Worm (Caenorhabditis elegans) whole organism, young adult: Measurements from ENCODE around the gene dnj-3.
A peak's percentile ranks its signal among the peaks of the same experiment; 100 is the strongest.

ENCODE experiments used
- B0035.1 ChIP-seq: sonication (generic microtip); optimal IDR thresholded peaks from 2 replicates; lab custom pipeline; 2016; ENCODE audit warnings: missing genetic modification characterization, mild to moderate bottlenecking, missing compliant biosample characterization, missing genotype, missing genetic modification reagents
- C06A6.2 ChIP-seq: fragments of 200-800 bp; sonication (Bioruptor generic); conservative IDR thresholded peaks from 2 replicates; pipeline ENCODE4 v1.3.6; 2022; ENCODE audit warnings: missing genetic modification characterization, missing compliant biosample characterization
- C17E4.6 ChIP-seq: fragments of 200-800 bp; sonication (Bioruptor generic); IDR thresholded peaks from 2 replicates; pipeline ENCODE4 v1.3.6; 2022; ENCODE audit warnings: missing genetic modification reagents, missing genetic modification characterization, missing compliant biosample characterization
- F55B11.4 ChIP-seq: sonication (generic microtip); optimal IDR thresholded peaks from 2 replicates; lab custom pipeline; 2016; ENCODE audit warnings: missing compliant biosample characterization, missing genetic modification characterization, borderline replicate concordance; ENCODE audit not compliant: insufficient read depth
- F57A8.1 ChIP-seq: fragments of 200-800 bp; sonication (Bioruptor generic); optimal IDR thresholded peaks from 2 replicates; lab custom pipeline; 2018; ENCODE audit warnings: mild to moderate bottlenecking, missing genetic modification characterization, moderate library complexity, missing compliant biosample characterization
- T07F8.4 ChIP-seq: sonication (generic microtip); optimal IDR thresholded peaks from 2 replicates; lab custom pipeline; 2016; ENCODE audit warnings: mild to moderate bottlenecking, missing genetic modification characterization, moderate library complexity, missing compliant biosample characterization
- Y95B8A.8 ChIP-seq: fragments of 200-800 bp; sonication (Bioruptor generic); IDR thresholded peaks from 2 replicates; pipeline ENCODE4 v1.3.6; 2022; ENCODE audit warnings: missing genetic modification reagents, missing genetic modification characterization, missing compliant biosample characterization
- ama-1 ChIP-seq, 3 experiments: fragments of 150-350 bp in 1 of 3; sonication (generic microtip) in 2 of 3; optimal IDR thresholded peaks; 2 replicates each; lab custom pipeline; 2014 to 2018; ENCODE audit warnings: missing biosample characterization in 2 of 3, missing genetic modification characterization in 2 of 3, missing genetic modification reagents in 2 of 3
- aptf-2 ChIP-seq: fragments of 200-800 bp; sonication (Bioruptor generic); conservative IDR thresholded peaks from 2 replicates; pipeline ENCODE4 v1.3.6; 2022; ENCODE audit warnings: missing genetic modification reagents, missing genetic modification characterization, missing compliant biosample characterization
- aptf-3 ChIP-seq: fragments of 200-800 bp; sonication (Bioruptor generic); IDR thresholded peaks from 2 replicates; pipeline ENCODE4 v1.3.6; 2022; ENCODE audit warnings: missing genetic modification characterization, missing compliant biosample characterization
- atf-7 ChIP-seq: sonication (generic microtip); optimal IDR thresholded peaks from 2 replicates; lab custom pipeline; 2017; ENCODE audit warnings: mild to moderate bottlenecking, missing genetic modification characterization, missing compliant biosample characterization
- athp-1 ChIP-seq: sonication (generic microtip); optimal IDR thresholded peaks from 2 replicates; lab custom pipeline; 2017; ENCODE audit warnings: mild to moderate bottlenecking, missing genetic modification characterization, missing compliant biosample characterization
- attf-5 ChIP-seq: fragments of 200-800 bp; sonication (Bioruptor generic); optimal IDR thresholded peaks from 2 replicates; lab custom pipeline; 2018; ENCODE audit warnings: mild to moderate bottlenecking, missing genetic modification characterization, missing compliant biosample characterization
- ccch-3 ChIP-seq: fragments of 200-800 bp; sonication (Bioruptor generic); optimal IDR thresholded peaks from 2 replicates; lab custom pipeline; 2018; ENCODE audit warnings: mild to moderate bottlenecking, missing genetic modification characterization, missing compliant biosample characterization
- cebp-2 ChIP-seq: fragments of 200-800 bp; sonication (Bioruptor generic); IDR thresholded peaks from 2 replicates; pipeline ENCODE4 v1.3.6; 2022; ENCODE audit warnings: missing genetic modification characterization, missing compliant biosample characterization
- ceh-79 ChIP-seq: sonication (generic microtip); optimal IDR thresholded peaks from 2 replicates; lab custom pipeline; 2017; ENCODE audit warnings: mild to moderate bottlenecking, missing genetic modification characterization, missing compliant biosample characterization
- egl-44 ChIP-seq: fragments of 200-800 bp; sonication (Bioruptor generic); IDR thresholded peaks from 2 replicates; pipeline ENCODE4 v1.3.6; 2022; ENCODE audit warnings: missing genetic modification reagents, missing genetic modification characterization, missing compliant biosample characterization
- ets-4 ChIP-seq: fragments of 200-800 bp; sonication (Bioruptor generic); optimal IDR thresholded peaks from 2 replicates; lab custom pipeline; 2018; ENCODE audit warnings: mild to moderate bottlenecking, missing genetic modification characterization, missing compliant biosample characterization
- him-1 ChIP-seq: sonication (generic microtip); optimal IDR thresholded peaks from 2 replicates; lab custom pipeline; 2016; ENCODE audit warnings: missing genotype, missing genetic modification reagents, missing genetic modification characterization, missing compliant biosample characterization
- hmg-20 ChIP-seq: fragments of 200-800 bp; sonication (Bioruptor generic); IDR thresholded peaks from 2 replicates; pipeline ENCODE4 v1.3.6; 2022; ENCODE audit warnings: missing genetic modification reagents, missing genetic modification characterization, missing compliant biosample characterization
- lag-1 ChIP-seq: fragments of 200-800 bp; sonication (Bioruptor generic); IDR thresholded peaks from 2 replicates; pipeline ENCODE4 v1.3.6; 2022; ENCODE audit warnings: missing genetic modification reagents, missing genetic modification characterization, missing compliant biosample characterization
- lir-1 ChIP-seq: fragments of 200-800 bp; sonication (Bioruptor generic); conservative IDR thresholded peaks from 2 replicates; pipeline ENCODE4 v1.3.6; 2022; ENCODE audit warnings: missing genetic modification reagents, missing genetic modification characterization, missing compliant biosample characterization
- madf-10 ChIP-seq: sonication (generic microtip); optimal IDR thresholded peaks from 2 replicates; lab custom pipeline; 2016; ENCODE audit warnings: mild to moderate bottlenecking, missing genetic modification characterization, missing compliant biosample characterization
- mel-28 ChIP-seq: sonication (generic microtip); optimal IDR thresholded peaks from 2 replicates; lab custom pipeline; 2016; ENCODE audit warnings: borderline replicate concordance, mild to moderate bottlenecking, missing genetic modification characterization, missing compliant biosample characterization
- nfya-1 ChIP-seq: sonication (generic microtip); optimal IDR thresholded peaks from 2 replicates; lab custom pipeline; 2017; ENCODE audit warnings: antibody characterized with exemption, missing compliant biosample characterization, missing genetic modification characterization, borderline replicate concordance; ENCODE audit not compliant: insufficient read depth
- nfya-2 ChIP-seq: fragments of 200-800 bp; sonication (Bioruptor generic); IDR thresholded peaks from 2 replicates; pipeline ENCODE4 v1.3.6; 2022; ENCODE audit warnings: missing genetic modification reagents, missing genetic modification characterization, missing compliant biosample characterization
- pbrm-1 ChIP-seq: fragments of 200-800 bp; sonication (Bioruptor generic); IDR thresholded peaks from 2 replicates; pipeline ENCODE4 v1.3.6; 2022; ENCODE audit warnings: missing genetic modification reagents, missing genetic modification characterization, missing compliant biosample characterization
- pha-4 ChIP-seq: fragments of 150-350 bp; sonication (generic microtip); optimal IDR thresholded peaks from 2 replicates; lab custom pipeline; 2014; ENCODE audit warnings: missing biosample characterization, missing genetic modification reagents, missing genetic modification characterization
- rcor-1 ChIP-seq: fragments of 200-800 bp; sonication (Bioruptor generic); IDR thresholded peaks from 2 replicates; pipeline ENCODE4 v1.3.6; 2022; ENCODE audit warnings: missing genetic modification reagents, missing genetic modification characterization, missing compliant biosample characterization
- rec-8 ChIP-seq, 2 experiments: sonication (generic microtip); optimal IDR thresholded peaks; 2 replicates each; lab custom pipeline; 2016; ENCODE audit warnings: mild to moderate bottlenecking in 2 of 2, missing genetic modification characterization in 2 of 2, missing genetic modification reagents in 2 of 2, missing genotype in 2 of 2, missing biosample characterization in 1 of 2, missing compliant biosample characterization in 1 of 2, moderate library complexity in 1 of 2
- repo-1 ChIP-seq: sonication (generic microtip); optimal IDR thresholded peaks from 2 replicates; lab custom pipeline; 2017; ENCODE audit warnings: mild to moderate bottlenecking, missing genetic modification characterization, missing compliant biosample characterization
- somi-1 ChIP-seq: fragments of 200-800 bp; sonication (Bioruptor generic); optimal IDR thresholded peaks from 2 replicates; lab custom pipeline; 2018; ENCODE audit warnings: mild to moderate bottlenecking, missing genetic modification characterization, missing compliant biosample characterization
- tbp1 ChIP-seq: fragments of 200-800 bp; sonication (Bioruptor generic); optimal IDR thresholded peaks from 2 replicates; lab custom pipeline; 2018; ENCODE audit warnings: mild to moderate bottlenecking, missing genetic modification characterization, missing compliant biosample characterization
- unc-130 ChIP-seq: sonication (generic microtip); optimal IDR thresholded peaks from 2 replicates; lab custom pipeline; 2016; ENCODE audit warnings: missing genetic modification reagents, missing genetic modification characterization, missing compliant biosample characterization
- xnd-1 ChIP-seq: sonication (generic microtip); optimal IDR thresholded peaks from 2 replicates; lab custom pipeline; 2016; ENCODE audit warnings: missing genotype, missing genetic modification reagents, missing genetic modification characterization, missing compliant biosample characterization
- ztf-6 ChIP-seq: fragments of 200-800 bp; sonication (Bioruptor generic); IDR thresholded peaks from 2 replicates; pipeline ENCODE4 v1.3.6; 2022; ENCODE audit warnings: missing genetic modification reagents, missing genetic modification characterization, missing compliant biosample characterization

dnj-3 gene

DNA sequence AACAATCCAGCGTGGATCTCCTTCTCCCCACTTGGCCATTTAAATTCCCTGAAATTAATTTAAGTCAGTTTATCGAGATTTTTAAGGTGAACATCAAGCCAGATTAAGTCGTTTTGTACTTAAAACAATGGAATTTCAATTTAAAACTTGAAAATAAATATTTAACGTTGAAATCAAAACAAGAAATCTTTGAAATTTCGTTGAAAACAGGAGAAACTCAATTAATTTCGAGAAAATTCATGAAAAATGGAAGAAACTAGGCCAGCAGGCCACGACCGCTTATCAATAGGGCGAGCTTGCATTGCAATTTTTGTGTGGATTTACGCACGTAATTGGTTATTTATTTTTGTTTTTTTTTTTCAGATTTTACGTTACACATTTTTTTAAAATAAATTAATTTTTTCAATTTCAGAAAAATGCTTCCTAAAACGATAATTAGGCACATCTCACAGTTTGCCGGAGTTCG is 16.9 kb downstream of the dnj-3 start, which contains the start of the genes ahsa-1 and C01G10.7 (continued):
- TF ChIP-seq tbp1 (GFP tag; lab: Kevin White, UChicago) (no peak), ccch-3 (GFP tag; lab: Kevin White, UChicago) (peak; percentile 30), somi-1 (GFP tag; lab: Kevin White, UChicago) (no peak), cebp-2 (GFP tag; lab: Robert Waterston, UW) (no peak), ztf-6 (GFP tag; lab: Robert Waterston, UW) (peak; percentile 83), nfya-1 (no peak), F55B11.4 (tag; lab: Kevin White, UChicago) (no peak), repo-1 (tag; lab: Kevin White, UChicago) (no peak), xnd-1 (tag; lab: Kevin White, UChicago) (peak; percentile 19), aptf-2 (peak; percentile 90), Y95B8A.8 (peak; percentile 81; the same call in 1 of the 2 replicates), attf-5 (GFP tag; lab: Kevin White, UChicago) (peak; percentile 93), pha-4 (tag; lab: Kevin White, UChicago) (no peak)

DNA sequence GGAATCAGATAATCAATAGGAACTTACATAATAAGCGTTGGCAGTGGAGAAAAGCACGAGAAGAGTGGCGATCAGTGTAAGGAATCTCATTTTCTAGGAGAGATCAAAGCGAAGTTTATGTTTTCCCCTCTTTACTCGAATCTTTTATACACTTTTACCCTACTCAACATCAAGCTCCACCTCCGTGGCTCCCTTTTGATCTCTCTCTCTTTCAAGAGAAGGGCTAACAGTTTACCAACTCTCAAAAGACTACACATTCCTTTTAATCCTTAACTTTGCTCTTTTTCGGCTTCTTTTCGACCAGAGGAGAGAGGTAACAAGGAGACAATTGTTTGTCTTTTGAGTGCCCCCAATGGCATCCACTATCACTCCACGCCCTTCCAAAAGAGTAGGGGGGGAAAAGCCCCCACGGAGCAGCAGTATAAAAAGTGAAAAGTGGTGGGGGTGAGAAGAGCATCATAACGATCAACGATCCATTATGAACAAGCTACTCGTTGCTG is 18.8 kb downstream of the dnj-3 start, which contains the start of the genes C01G10.15 and C01G10.6:
Gene C01G10.15 (minus strand): TSS at position 101 of the 500 bp plus-strand sequence.
Gene C01G10.6 (plus strand): TSS at position 450 of the 500 bp plus-strand sequence.
- TF ChIP-seq him-1 (tag; lab: Kevin White, UChicago) (no peak), nfya-2 (GFP tag; lab: Robert Waterston, UW) (no peak), rcor-1 (GFP tag; lab: Robert Waterston, UW) (no peak), B0035.1 (tag; lab: Kevin White, UChicago) (no peak), lag-1 (GFP tag; lab: Robert Waterston, UW) (no peak), hmg-20 (GFP tag; lab: Robert Waterston, UW) (no peak), lir-1 (GFP tag; lab: Robert Waterston, UW) (no peak), C17E4.6 (GFP tag; lab: Robert Waterston, UW) (no peak), pha-4 (tag; lab: Kevin White, UChicago) (no peak), C06A6.2 (GFP tag; lab: Robert Waterston, UW) (no peak), ama-1 (optimal IDR thresholded peaks at IDR 0.05; lab: Kevin White, UChicago) (no peak), ama-1 (GFP tag; optimal IDR thresholded peaks at IDR 0.05; lab: Kevin White, UChicago) (no peak), tbp1 (GFP tag; lab: Kevin White, UChicago) (no peak), madf-10 (tag; lab: Kevin White, UChicago) (no peak), atf-7 (tag; lab: Kevin White, UChicago) (no peak), somi-1 (GFP tag; lab: Kevin White, UChicago) (no peak), aptf-3 (GFP tag; lab: Robert Waterston, UW) (no peak), xnd-1 (tag; lab: Kevin White, UChicago) (no peak), pbrm-1 (GFP tag; lab: Robert Waterston, UW) (no peak)
- TF ChIP-seq, all 124 proteins: peak for 0

DNA sequence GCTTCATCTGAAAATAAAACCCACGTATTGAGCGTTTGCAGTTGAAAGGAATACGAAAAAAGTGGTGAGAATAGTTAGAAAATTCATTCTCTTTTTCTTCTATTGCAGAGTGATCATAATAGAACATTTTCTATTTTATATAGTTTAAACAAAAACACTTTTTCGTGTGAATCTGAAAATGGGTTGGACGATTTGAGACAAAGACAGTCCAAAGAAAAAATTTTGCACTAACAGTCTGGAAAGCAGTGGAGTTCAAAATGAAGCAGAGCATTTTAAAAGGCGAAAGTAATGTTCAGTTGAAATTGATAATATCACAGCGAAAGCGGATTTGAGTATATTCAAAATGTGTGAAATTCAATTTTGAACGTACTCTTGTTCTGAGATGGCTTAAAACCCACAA is 20.1 kb downstream of the dnj-3 start, which contains the start of gene C01G10.18:
Gene C01G10.18 (minus strand): TSS at position 101 of the 400 bp plus-strand sequence.
- TF ChIP-seq ets-4, result no peak

DNA sequence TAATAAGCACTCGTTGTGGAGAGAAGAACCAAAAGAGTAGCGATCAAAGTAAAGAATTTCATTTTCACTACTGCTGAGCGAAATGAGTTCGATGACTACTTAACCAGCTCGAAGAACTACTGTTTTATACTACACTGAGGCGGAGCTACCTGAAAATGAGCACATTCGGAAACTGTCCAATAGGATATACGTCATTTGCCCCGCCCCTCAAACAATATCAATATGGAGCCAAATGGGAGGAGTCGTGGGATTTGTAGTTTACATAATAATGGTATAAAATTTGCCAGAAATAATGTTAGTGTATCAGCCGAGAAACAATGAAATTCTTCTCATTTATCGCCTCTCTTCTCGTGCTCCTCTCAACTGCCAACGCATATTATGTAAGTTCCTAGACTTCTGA is 21.0 kb downstream of the dnj-3 start, which contains the start of the genes C01G10.5 and C01G10.4:
Gene C01G10.5 (minus strand): TSS at position 101 of the 400 bp plus-strand sequence.
Gene C01G10.4 (plus strand): TSS at position 303 of the 400 bp plus-strand sequence.
- no peak for TF ChIP-seq F55B11.4 (tag; lab: Kevin White, UChicago)
- no peak for TF ChIP-seq mel-28 (tag; lab: Kevin White, UChicago)
- TF ChIP-seq ceh-79 (tag; lab: Kevin White, UChicago), result no peak
- no peak for TF ChIP-seq ccch-3 (GFP tag; lab: Kevin White, UChicago)
- TF ChIP-seq unc-130 (GFP tag; lab: Kevin White, UChicago), result no peak
- TF ChIP-seq F57A8.1 (GFP tag; lab: Kevin White, UChicago), result no peak
- TF ChIP-seq athp-1, result no peak
- no peak for TF ChIP-seq egl-44 (GFP tag; lab: Robert Waterston, UW)
- no peak for TF ChIP-seq T07F8.4
- no peak for TF ChIP-seq rec-8 (tag; optimal IDR thresholded peaks at IDR 0.05; lab: Kevin White, UChicago)
- TF ChIP-seq ets-4, result no peak
